Worm (Caenorhabditis elegans) whole organism, L4/young adult: ENCODE measurements around the gene B0454.5.

Source experiments
- dao-5 ChIP-seq: sonication (generic microtip); optimal IDR thresholded peaks from 2 replicates; lab custom pipeline; 2016; ENCODE audit warnings: missing genotype, missing genetic modification characterization, moderate library complexity, missing compliant biosample characterization
- him-1 ChIP-seq: sonication (generic microtip); optimal IDR thresholded peaks from 2 replicates; lab custom pipeline; 2016; ENCODE audit warnings: missing genotype, missing genetic modification reagents, missing genetic modification characterization, missing compliant biosample characterization

ce11 chrII:3055531-3055930, 16.9 kb downstream of the B0454.5 start:
- TF ChIP-seq him-1 (tag; lab: Kevin White, UChicago), result no peak
- TF ChIP-seq dao-5 (tag; lab: Kevin White, UChicago), result no peak
